Worm (Caenorhabditis elegans) whole organism, L2 larva: ENCODE data around the gene F13C5.2.

ENCODE experiments used
- C34F6.9 ChIP-seq: fragments of 150-350 bp; optimal IDR thresholded peaks from 2 replicates; lab custom pipeline; 2014; ENCODE audit warnings: missing biosample characterization, missing genetic modification characterization
- F13H6.1 ChIP-seq: sonication (generic microtip); optimal IDR thresholded peaks from 2 replicates; lab custom pipeline; 2016; ENCODE audit warnings: missing genetic modification characterization, missing compliant biosample characterization
- R02D3.7 ChIP-seq: fragments of 150-350 bp; optimal IDR thresholded peaks from 2 replicates; lab custom pipeline; 2014; ENCODE audit warnings: missing biosample characterization, missing genetic modification characterization
- alr-1 ChIP-seq: fragments of 150-350 bp; optimal IDR thresholded peaks from 2 replicates; lab custom pipeline; 2014; ENCODE audit warnings: missing biosample characterization, missing genetic modification characterization
- ama-1 ChIP-seq: fragments of 150-350 bp; optimal IDR thresholded peaks from 2 replicates; lab custom pipeline; 2018; ENCODE audit warnings: inconsistent platforms
- blmp-1 ChIP-seq: sonication (generic microtip); optimal IDR thresholded peaks from 2 replicates; lab custom pipeline; 2017; ENCODE audit warnings: missing genetic modification characterization, mild to moderate bottlenecking, missing compliant biosample characterization, antibody characterized with exemption, moderate library complexity; ENCODE audit not compliant: insufficient read depth
- crh-2 ChIP-seq: sonication (generic microtip); optimal IDR thresholded peaks from 2 replicates; lab custom pipeline; 2017; ENCODE audit warnings: missing biosample characterization, missing genetic modification characterization
- dmd-4 ChIP-seq: sonication (generic microtip); optimal IDR thresholded peaks from 2 replicates; lab custom pipeline; 2017; ENCODE audit warnings: missing biosample characterization, missing genetic modification characterization
- egl-27 ChIP-seq: sonication (generic microtip); optimal IDR thresholded peaks from 3 replicates; lab custom pipeline; 2017; ENCODE audit warnings: missing biosample characterization, missing genetic modification reagents, missing genetic modification characterization
- elt-1 ChIP-seq: fragments of 150-350 bp; optimal IDR thresholded peaks from 2 replicates; lab custom pipeline; 2014; ENCODE audit warnings: missing biosample characterization, missing genetic modification characterization
- elt-3 ChIP-seq: sonication (generic microtip); optimal IDR thresholded peaks from 2 replicates; lab custom pipeline; 2017; ENCODE audit warnings: missing biosample characterization, missing genetic modification characterization
- fos-1 ChIP-seq: fragments of 150-350 bp; optimal IDR thresholded peaks from 2 replicates; lab custom pipeline; 2014; ENCODE audit warnings: missing biosample characterization, missing genetic modification characterization
- gmeb-1 ChIP-seq: fragments of 150-350 bp; optimal IDR thresholded peaks from 2 replicates; lab custom pipeline; 2014; ENCODE audit warnings: missing biosample characterization, missing genetic modification characterization
- lin-11 ChIP-seq: fragments of 150-350 bp; sonication (generic microtip); optimal IDR thresholded peaks from 2 replicates; lab custom pipeline; 2014; ENCODE audit warnings: missing biosample characterization, missing genetic modification characterization, inconsistent platforms, mixed read lengths
- lin-13 ChIP-seq: fragments of 150-350 bp; optimal IDR thresholded peaks from 2 replicates; lab custom pipeline; 2014; ENCODE audit warnings: missing biosample characterization, missing genetic modification reagents, missing genetic modification characterization
- lsy-2 ChIP-seq, 2 experiments: fragments of 150-350 bp in 1 of 2; sonication (generic microtip) in 1 of 2; optimal IDR thresholded peaks; 2 replicates each; lab custom pipeline; 2014 to 2017; ENCODE audit warnings: missing biosample characterization in 2 of 2, missing genetic modification characterization in 2 of 2
- mbf-1 ChIP-seq: sonication (generic microtip); optimal IDR thresholded peaks from 2 replicates; lab custom pipeline; 2017; ENCODE audit warnings: missing biosample characterization, missing genetic modification characterization
- mdl-1 ChIP-seq, 2 experiments: fragments of 150-350 bp in 1 of 2; sonication (generic microtip) in 1 of 2; optimal IDR thresholded peaks; 2 replicates each; lab custom pipeline; 2017; ENCODE audit warnings: missing biosample characterization in 2 of 2, missing genetic modification characterization in 2 of 2
- nhr-10 ChIP-seq: sonication (generic microtip); optimal IDR thresholded peaks from 2 replicates; lab custom pipeline; 2017; ENCODE audit warnings: missing biosample characterization, missing genetic modification characterization
- nhr-11 ChIP-seq: fragments of 150-350 bp; optimal IDR thresholded peaks from 2 replicates; lab custom pipeline; 2014; ENCODE audit warnings: missing biosample characterization, missing genetic modification characterization
- nhr-12 ChIP-seq: fragments of 150-350 bp; optimal IDR thresholded peaks from 2 replicates; lab custom pipeline; 2014; ENCODE audit warnings: missing biosample characterization, missing genetic modification characterization
- nhr-129 ChIP-seq: fragments of 150-350 bp; optimal IDR thresholded peaks from 2 replicates; lab custom pipeline; 2014; ENCODE audit warnings: missing biosample characterization, missing genetic modification characterization
- nhr-21 ChIP-seq: fragments of 150-350 bp; optimal IDR thresholded peaks from 2 replicates; lab custom pipeline; 2014; ENCODE audit warnings: missing biosample characterization, missing genetic modification characterization
- nhr-23 ChIP-seq: fragments of 150-350 bp; optimal IDR thresholded peaks from 2 replicates; lab custom pipeline; 2014; ENCODE audit warnings: missing biosample characterization, missing genetic modification reagents, missing genetic modification characterization
- nhr-237 ChIP-seq: fragments of 150-350 bp; optimal IDR thresholded peaks from 2 replicates; lab custom pipeline; 2014; ENCODE audit warnings: missing biosample characterization, missing genetic modification characterization
- nhr-25 ChIP-seq: fragments of 150-350 bp; sonication (generic microtip); optimal IDR thresholded peaks from 3 replicates; lab custom pipeline; 2014; ENCODE audit warnings: missing biosample characterization, missing genetic modification characterization
- nhr-6 ChIP-seq: fragments of 150-350 bp; optimal IDR thresholded peaks from 2 replicates; lab custom pipeline; 2014; ENCODE audit warnings: missing biosample characterization, missing genetic modification characterization
- peb-1 ChIP-seq: fragments of 150-350 bp; optimal IDR thresholded peaks from 2 replicates; lab custom pipeline; 2014; ENCODE audit warnings: missing biosample characterization, missing genetic modification characterization
- sem-4 ChIP-seq: fragments of 150-350 bp; optimal IDR thresholded peaks from 2 replicates; lab custom pipeline; 2014; ENCODE audit warnings: missing biosample characterization, missing genetic modification reagents, missing genetic modification characterization
- skn-1 ChIP-seq: sonication (generic microtip); optimal IDR thresholded peaks from 2 replicates; lab custom pipeline; 2017; ENCODE audit warnings: missing biosample characterization, missing genetic modification characterization
- sma-3 ChIP-seq: sonication (generic microtip); optimal IDR thresholded peaks from 2 replicates; lab custom pipeline; 2016; ENCODE audit warnings: missing genetic modification reagents, missing genetic modification characterization, missing compliant biosample characterization
- sma-9 ChIP-seq, 2 experiments: fragments of 150-350 bp in 1 of 2; sonication (generic microtip) in 1 of 2; optimal IDR thresholded peaks; 2 replicates each; lab custom pipeline; 2014 to 2016; ENCODE audit warnings: missing genetic modification characterization in 2 of 2, mild to moderate bottlenecking in 1 of 2, missing biosample characterization in 1 of 2, missing compliant biosample characterization in 1 of 2, missing genetic modification reagents in 1 of 2, moderate library complexity in 1 of 2
- unc-39 ChIP-seq: fragments of 150-350 bp; optimal IDR thresholded peaks from 2 replicates; lab custom pipeline; 2014; ENCODE audit warnings: missing biosample characterization, missing genetic modification characterization
- unc-55 ChIP-seq: fragments of 150-350 bp; sonication (generic microtip); optimal IDR thresholded peaks from 3 replicates; lab custom pipeline; 2014; ENCODE audit warnings: missing biosample characterization, missing genetic modification reagents, missing genetic modification characterization
- ztf-1 ChIP-seq: fragments of 200-800 bp; sonication (Bioruptor generic); conservative IDR thresholded peaks from 2 replicates; pipeline ENCODE4 v1.3.6; 2022; ENCODE audit warnings: missing genetic modification characterization, missing compliant biosample characterization
- ztf-11 ChIP-seq: sonication (generic microtip); optimal IDR thresholded peaks from 2 replicates; lab custom pipeline; 2017; ENCODE audit warnings: missing biosample characterization, missing genetic modification characterization

F13C5.2 gene

ce11 chrX:621688-622087 is 27.9 kb downstream of the F13C5.2 start:
- no peak for TF ChIP-seq ztf-11 (tag; lab: Kevin White, UChicago)
- TF ChIP-seq nhr-23 (tag; lab: Kevin White, UChicago), result no peak
- TF ChIP-seq sma-9 (GFP tag; optimal IDR thresholded peaks at IDR 0.05; lab: Kevin White, UChicago), result no peak
- no peak for TF ChIP-seq sma-9 (tag; optimal IDR thresholded peaks at IDR 0.05; lab: Kevin White, UChicago)

DNA sequence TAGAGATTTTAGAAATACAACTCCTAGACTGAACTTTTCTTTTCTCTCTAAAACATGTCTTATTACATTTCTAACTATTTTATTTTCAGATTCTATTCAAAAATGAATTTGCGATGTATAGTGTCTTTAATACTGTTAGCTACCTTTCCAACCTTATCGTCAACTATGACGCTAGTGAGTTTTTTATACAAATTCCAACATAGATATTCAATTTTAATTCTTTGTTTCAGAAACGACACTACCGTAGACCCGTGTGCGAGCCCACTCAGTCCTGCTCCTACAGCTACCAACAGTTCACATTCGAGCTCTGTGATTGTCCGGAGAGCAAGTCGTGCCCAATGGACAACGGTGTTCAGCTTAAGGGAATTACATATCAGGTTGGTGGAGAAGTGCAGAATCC is 35.4 kb downstream of the F13C5.2 start, which contains the start of gene M6.4:
Gene M6.4, plus strand, starts transcription at position 55 of the 400 bp plus-strand sequence.
- TF ChIP-seq gmeb-1 (tag; lab: Kevin White, UChicago) (no peak), nhr-237 (no peak), unc-39 (tag; lab: Kevin White, UChicago) (no peak), sma-9 (GFP tag; optimal IDR thresholded peaks at IDR 0.05; lab: Kevin White, UChicago) (no peak), sma-9 (tag; optimal IDR thresholded peaks at IDR 0.05; lab: Kevin White, UChicago) (no peak), lin-13 (no peak), lsy-2 (tag; optimal IDR thresholded peaks at IDR 0.05; lab: Kevin White, UChicago) (no peak), R02D3.7 (no peak), nhr-21 (tag; lab: Kevin White, UChicago) (no peak), nhr-6 (tag; lab: Kevin White, UChicago) (no peak), mbf-1 (no peak), F13H6.1 (tag; lab: Kevin White, UChicago) (no peak), sma-3 (GFP tag; lab: Kevin White, UChicago) (no peak), lin-11 (tag; lab: Kevin White, UChicago) (no peak), crh-2 (tag; lab: Kevin White, UChicago) (no peak), nhr-25 (no peak), nhr-12 (no peak), mdl-1 (tag; optimal IDR thresholded peaks at IDR 0.05; lab: Kevin White, UChicago) (no peak), elt-3 (tag; lab: Kevin White, UChicago) (no peak), nhr-129 (tag; lab: Kevin White, UChicago) (no peak)

DNA sequence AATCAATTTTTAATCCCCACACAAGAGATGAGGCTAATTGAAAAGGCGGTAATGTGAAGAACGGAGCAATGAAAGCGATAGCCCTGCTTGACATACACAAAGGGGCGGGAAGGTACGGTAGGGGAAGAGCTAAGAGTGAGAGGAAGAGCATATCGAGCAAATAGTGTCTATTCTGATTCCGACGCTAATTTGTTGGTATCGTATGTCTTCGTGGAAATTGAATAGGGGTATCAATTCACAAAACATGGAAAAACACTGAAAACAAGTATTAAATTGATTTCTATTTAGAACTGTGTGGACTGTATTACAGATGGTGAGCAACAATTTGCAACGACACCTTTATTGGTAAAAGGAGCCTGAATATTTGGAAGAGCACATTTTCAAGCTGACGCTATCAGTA is 43.1 kb downstream of the F13C5.2 start, which contains the start of gene pha-2:
Gene pha-2, minus strand, starts transcription at position 101 of the 400 bp plus-strand sequence.
- TF ChIP-seq lsy-2 (tag; optimal IDR thresholded peaks at IDR 0.05; lab: Kevin White, UChicago) (no peak), nhr-11 (tag; lab: Kevin White, UChicago) (no peak), ama-1 (lab: Kevin White, UChicago) (no peak), alr-1 (tag; lab: Kevin White, UChicago) (no peak), dmd-4 (tag; lab: Kevin White, UChicago) (no peak), egl-27 (tag; lab: Kevin White, UChicago) (no peak), mdl-1 (tag; optimal IDR thresholded peaks at IDR 0.05; lab: Kevin White, UChicago) (no peak), F13H6.1 (tag; lab: Kevin White, UChicago) (no peak), unc-39 (tag; lab: Kevin White, UChicago) (no peak), blmp-1 (tag; lab: Kevin White, UChicago) (no peak), peb-1 (tag; lab: Kevin White, UChicago) (no peak), nhr-25 (no peak), C34F6.9 (tag; lab: Kevin White, UChicago) (no peak), nhr-10 (tag; lab: Kevin White, UChicago) (no peak), ztf-1 (GFP tag; lab: Robert Waterston, UW) (no peak), skn-1 (tag; lab: Kevin White, UChicago) (no peak), ztf-11 (tag; lab: Kevin White, UChicago) (no peak), sma-3 (GFP tag; lab: Kevin White, UChicago) (no peak)
- TF ChIP-seq, all 48 proteins: peak for 0

DNA sequence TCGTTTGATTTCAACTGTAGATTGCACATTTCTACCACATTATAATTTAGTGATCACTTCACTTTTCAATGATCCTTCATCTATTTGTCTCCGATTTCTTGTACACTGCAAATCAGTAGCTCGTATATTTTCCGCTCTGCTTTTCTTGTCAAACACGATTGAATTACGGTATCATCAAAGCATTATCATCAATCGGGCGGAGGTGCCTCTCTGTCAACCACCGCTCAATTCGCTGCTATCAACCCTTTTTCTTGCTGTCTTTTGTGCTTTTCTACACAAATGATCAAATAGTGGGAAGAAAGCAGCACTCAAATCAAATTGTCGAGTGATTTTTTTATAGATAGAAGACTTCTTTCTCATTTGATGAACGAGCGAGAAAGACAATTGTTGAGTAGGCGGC is 43.8 kb downstream of the F13C5.2 start:
- TF ChIP-seq F13H6.1 (tag; lab: Kevin White, UChicago) (no peak), ztf-11 (tag; lab: Kevin White, UChicago) (no peak), R02D3.7 (no peak), mbf-1 (no peak), dmd-4 (tag; lab: Kevin White, UChicago) (no peak), lin-11 (tag; lab: Kevin White, UChicago) (no peak), fos-1 (tag; lab: Kevin White, UChicago) (peak; percentile 28)

- no peak for TF ChIP-seq elt-1 (tag; lab: Kevin White, UChicago)
- TF ChIP-seq unc-55, result no peak
- TF ChIP-seq sem-4, result no peak
- no peak for TF ChIP-seq nhr-21 (tag; lab: Kevin White, UChicago)
Observed at ce11 chrX:641440-641839, 47.7 kb downstream of the F13C5.2 start, which contains the start of gene M6.11. TSS of gene M6.11 (minus strand) at chrX:641540.
